Fruit fly (Drosophila melanogaster): ENCODE data around the gene Sry-delta.

The Sry-delta gene

DNA sequence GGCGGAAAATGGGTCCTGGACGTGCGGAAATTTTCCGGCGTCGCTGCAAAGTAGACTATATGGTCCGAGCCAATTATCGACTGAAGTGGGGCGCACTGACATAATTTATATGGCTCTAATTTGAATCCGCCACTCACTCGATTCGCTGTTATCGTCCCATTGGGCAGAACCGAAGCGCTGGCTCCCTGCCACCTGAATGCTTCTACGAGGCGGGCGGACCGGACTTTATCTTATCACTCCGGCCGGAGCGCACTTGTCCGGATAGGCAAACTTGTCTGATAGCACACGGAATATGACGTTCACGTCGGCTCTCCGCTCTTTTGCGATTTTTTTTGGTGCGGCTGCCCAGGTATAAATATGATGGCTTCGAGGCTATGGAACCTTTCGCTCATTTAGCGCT lies 19.4 kb downstream of the Sry-delta start:
- TF ChIP-seq CG8159 (tag; optimal IDR thresholded peaks at IDR 0.05) (no peak), EcR (GFP tag; optimal IDR thresholded peaks at IDR 0.05) (peak; percentile 1), CG9948 (tag; optimal IDR thresholded peaks at IDR 0.05) (no peak), CG8301 (tag; optimal IDR thresholded peaks at IDR 0.05) (no peak), Pif1B (GFP tag; optimal IDR thresholded peaks at IDR 0.05) (no peak)

DNA sequence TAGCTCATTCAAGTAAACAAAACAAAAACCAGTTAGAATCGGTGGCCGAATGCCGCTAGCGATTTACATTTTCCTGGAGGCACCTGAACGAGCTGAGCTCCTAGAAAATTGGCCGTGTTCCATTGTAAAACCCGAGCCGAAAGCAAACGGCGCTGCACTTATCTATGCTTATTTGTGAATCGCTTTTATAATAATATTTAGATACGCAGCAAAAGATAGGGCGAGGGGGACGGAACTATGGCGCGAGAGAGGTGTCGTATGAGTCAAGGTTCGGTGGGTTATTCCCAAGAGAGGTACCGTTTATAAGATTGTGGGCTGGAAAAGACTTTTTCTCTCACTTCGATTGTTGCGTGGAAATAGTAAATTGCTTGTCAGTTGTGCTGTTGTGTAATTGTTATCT lies 20.6 kb downstream of the Sry-delta start:
- no peak for TF ChIP-seq CG4496 (GFP tag; IDR thresholded peaks at IDR 0.05)
- no peak for TF ChIP-seq gl (tag; optimal IDR thresholded peaks at IDR 0.05)
- no peak for TF ChIP-seq CG34367 (tag; optimal IDR thresholded peaks at IDR 0.05)
- TF ChIP-seq CG9948 (tag; optimal IDR thresholded peaks at IDR 0.05): no peak
- TF ChIP-seq rn (GFP tag; IDR thresholded peaks at IDR 0.05): no peak
- no peak for TF ChIP-seq CG17806 (tag; optimal IDR thresholded peaks at IDR 0.05)
- no peak for TF ChIP-seq CG15710 (tag; optimal IDR thresholded peaks at IDR 0.05)
- TF ChIP-seq D1 (tag; optimal IDR thresholded peaks at IDR 0.05): no peak
- TF ChIP-seq Ets98B (GFP tag; IDR thresholded peaks at IDR 0.05): no peak
- no peak for TF ChIP-seq CG13204 (GFP tag; optimal IDR thresholded peaks at IDR 0.05)
- TF ChIP-seq Snoo (tag; optimal IDR thresholded peaks at IDR 0.05): no peak
- TF ChIP-seq Pif1A (GFP tag; optimal IDR thresholded peaks at IDR 0.05): no peak
- no peak for TF ChIP-seq CG8159 (tag; optimal IDR thresholded peaks at IDR 0.05)
- TF ChIP-seq CG10348 (GFP tag; IDR thresholded peaks at IDR 0.05): no peak
- no peak for TF ChIP-seq CG32121 (GFP tag; IDR thresholded peaks at IDR 0.05)

DNA sequence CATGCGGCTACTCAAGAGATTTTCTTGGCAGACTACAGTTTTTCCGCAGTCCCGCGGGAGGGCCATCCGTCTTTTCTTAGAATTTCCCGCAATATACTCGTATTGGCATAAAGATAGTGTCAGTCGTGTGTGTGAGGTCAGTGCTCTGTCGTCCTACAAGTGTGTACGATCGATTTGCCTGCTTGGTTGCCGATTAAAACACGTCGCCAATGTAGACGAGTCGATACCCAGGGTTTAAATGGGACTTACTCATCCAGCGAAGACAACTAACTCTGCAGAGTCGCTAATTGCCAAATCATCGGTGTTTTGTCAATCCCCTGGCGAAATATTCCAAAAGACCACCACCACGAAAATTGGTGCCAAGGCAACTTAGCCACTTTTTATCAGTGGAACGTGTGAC lies 22.9 kb downstream of the Sry-delta start:
- peak; percentile 83 for TF ChIP-seq EcR (GFP tag; optimal IDR thresholded peaks at IDR 0.05)
- TF ChIP-seq CG14655 (GFP tag; optimal IDR thresholded peaks at IDR 0.05): no peak
- TF ChIP-seq CG17806 (tag; optimal IDR thresholded peaks at IDR 0.05): no peak

DNA sequence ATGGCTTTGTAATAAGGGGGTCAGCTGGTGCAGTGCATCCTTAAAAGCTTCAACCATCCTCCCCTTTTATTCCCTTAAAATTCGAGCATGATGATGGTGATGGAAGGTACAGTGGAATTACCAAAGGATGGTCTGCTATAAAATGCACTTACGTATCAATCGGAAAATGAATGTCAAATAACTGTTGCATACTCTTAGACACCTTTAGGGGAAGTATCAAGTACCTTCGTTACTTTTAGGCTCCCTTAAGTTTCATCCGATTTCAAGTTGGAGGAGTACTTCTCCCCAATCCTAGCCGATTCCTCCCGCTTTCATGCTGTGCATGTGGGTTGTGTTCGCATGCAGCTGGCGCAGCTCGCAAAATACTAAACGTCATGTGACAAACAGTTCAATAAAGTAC lies 27.1 kb downstream of the Sry-delta start:
- TF ChIP-seq gl (tag; optimal IDR thresholded peaks at IDR 0.05): no peak
- no peak for TF ChIP-seq Pif1B (GFP tag; optimal IDR thresholded peaks at IDR 0.05)
- TF ChIP-seq CG32121 (GFP tag; IDR thresholded peaks at IDR 0.05): no peak
- no peak for TF ChIP-seq Pif1A (GFP tag; optimal IDR thresholded peaks at IDR 0.05)
- no peak for TF ChIP-seq CG13204 (GFP tag; optimal IDR thresholded peaks at IDR 0.05)
- no peak for TF ChIP-seq CG8159 (tag; optimal IDR thresholded peaks at IDR 0.05)
- TF ChIP-seq CG14655 (GFP tag; optimal IDR thresholded peaks at IDR 0.05): no peak
- no peak for TF ChIP-seq rn (GFP tag; IDR thresholded peaks at IDR 0.05)
- no peak for TF ChIP-seq CG10348 (GFP tag; IDR thresholded peaks at IDR 0.05)
- no peak for TF ChIP-seq CG34367 (tag; optimal IDR thresholded peaks at IDR 0.05)
- TF ChIP-seq CG17806 (tag; optimal IDR thresholded peaks at IDR 0.05): no peak
- no peak for TF ChIP-seq CG4496 (GFP tag; IDR thresholded peaks at IDR 0.05)
- no peak for TF ChIP-seq CG15710 (tag; optimal IDR thresholded peaks at IDR 0.05)
- TF ChIP-seq fd96Ca (GFP tag; IDR thresholded peaks at IDR 0.05): no peak
- no peak for TF ChIP-seq D1 (tag; optimal IDR thresholded peaks at IDR 0.05)
- no peak for TF ChIP-seq EcR (GFP tag; optimal IDR thresholded peaks at IDR 0.05)
- TF ChIP-seq CG8301 (tag; optimal IDR thresholded peaks at IDR 0.05): no peak

DNA sequence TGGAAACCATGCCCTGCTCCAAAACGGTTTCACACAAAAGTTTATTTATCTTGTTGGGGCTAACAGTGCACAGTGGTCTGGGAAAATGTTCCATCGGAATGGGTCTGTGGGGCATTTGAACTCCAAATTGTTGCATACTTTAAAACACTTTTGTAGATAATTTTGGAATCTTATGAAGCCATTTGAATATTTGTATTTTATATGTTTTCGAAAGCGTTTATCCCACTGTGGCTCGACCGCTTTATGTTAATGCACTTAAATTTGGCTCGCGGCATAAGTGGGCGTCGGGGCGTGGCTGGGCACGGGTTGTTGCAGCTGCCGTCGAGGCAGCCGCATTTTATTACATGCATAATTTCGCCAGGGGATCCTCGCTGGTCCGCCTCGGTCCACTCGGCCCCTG lies 28.7 kb downstream of the Sry-delta start:
- no peak for TF ChIP-seq Pif1A (GFP tag; optimal IDR thresholded peaks at IDR 0.05)
- TF ChIP-seq CG8301 (tag; optimal IDR thresholded peaks at IDR 0.05): peak; percentile 1
- no peak for TF ChIP-seq CG13204 (GFP tag; optimal IDR thresholded peaks at IDR 0.05)
- TF ChIP-seq CG12605 (GFP tag; IDR thresholded peaks at IDR 0.05): peak; percentile 44; the same call in 1 of the 2 replicates
- TF ChIP-seq Pif1B (GFP tag; optimal IDR thresholded peaks at IDR 0.05): peak; percentile 34
- TF ChIP-seq Ets98B (GFP tag; IDR thresholded peaks at IDR 0.05): peak; percentile 44; the same call in 1 of the 2 replicates
- TF ChIP-seq CG32121 (GFP tag; IDR thresholded peaks at IDR 0.05): 0 out of 2 replicates have a peak, but pooled peaks have one; percentile 25
- TF ChIP-seq EcR (GFP tag; optimal IDR thresholded peaks at IDR 0.05): no peak
- no peak for TF ChIP-seq gl (tag; optimal IDR thresholded peaks at IDR 0.05)
- TF ChIP-seq fd96Ca (GFP tag; IDR thresholded peaks at IDR 0.05): peak; percentile 49; the same call in 1 of the 3 replicates
- no peak for TF ChIP-seq CG9948 (tag; optimal IDR thresholded peaks at IDR 0.05)
- TF ChIP-seq CG10348 (GFP tag; IDR thresholded peaks at IDR 0.05): no peak
- TF ChIP-seq CG15710 (tag; optimal IDR thresholded peaks at IDR 0.05): no peak
- peak; percentile 11 for TF ChIP-seq CG14655 (GFP tag; optimal IDR thresholded peaks at IDR 0.05)
- TF ChIP-seq CG34367 (tag; optimal IDR thresholded peaks at IDR 0.05): no peak
- TF ChIP-seq D1 (tag; optimal IDR thresholded peaks at IDR 0.05): no peak
- TF ChIP-seq CG4496 (GFP tag; IDR thresholded peaks at IDR 0.05): peak; percentile 72

DNA sequence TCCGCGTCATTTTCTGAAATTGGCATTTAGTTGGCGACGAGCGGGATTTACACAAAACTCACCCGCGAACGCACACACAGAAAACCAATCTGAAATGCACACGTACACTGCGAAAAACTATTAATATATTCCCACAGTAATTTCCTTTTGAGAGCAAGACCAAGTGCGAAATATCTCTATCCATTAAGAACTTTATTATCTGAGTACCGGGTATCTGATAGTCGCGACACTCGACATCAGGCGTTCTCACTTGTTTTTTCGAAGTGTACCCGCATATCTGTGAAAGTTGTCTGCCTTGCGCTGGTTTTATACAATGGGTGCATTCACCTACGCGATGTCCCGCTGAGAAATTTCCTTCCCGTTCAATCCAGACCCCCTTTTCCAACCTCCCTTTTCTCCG lies 32.9 kb downstream of the Sry-delta start:
- TF ChIP-seq CG13204 (GFP tag; optimal IDR thresholded peaks at IDR 0.05) (no peak), CG32121 (GFP tag; IDR thresholded peaks at IDR 0.05) (no peak), CG12605 (GFP tag; IDR thresholded peaks at IDR 0.05) (no peak), Pif1A (GFP tag; optimal IDR thresholded peaks at IDR 0.05) (peak; percentile 17), Ets98B (GFP tag; IDR thresholded peaks at IDR 0.05) (peak; percentile 52), EcR (GFP tag; optimal IDR thresholded peaks at IDR 0.05) (peak; percentile 53), rn (GFP tag; IDR thresholded peaks at IDR 0.05) (no peak), CG34367 (tag; optimal IDR thresholded peaks at IDR 0.05) (peak; percentile 53), CG9948 (tag; optimal IDR thresholded peaks at IDR 0.05) (peak; percentile 56), CG4496 (GFP tag; IDR thresholded peaks at IDR 0.05) (peak; percentile 63; the same call in 1 of the 3 replicates), fd96Ca (GFP tag; IDR thresholded peaks at IDR 0.05) (peak; percentile 82), Pif1B (GFP tag; optimal IDR thresholded peaks at IDR 0.05) (no peak), CG17806 (tag; optimal IDR thresholded peaks at IDR 0.05) (peak; percentile 51), CG8159 (tag; optimal IDR thresholded peaks at IDR 0.05) (peak; percentile 57), CG10348 (GFP tag; IDR thresholded peaks at IDR 0.05) (no peak; the same call in 1 of the 2 replicates), gl (tag; optimal IDR thresholded peaks at IDR 0.05) (no peak), CG15710 (tag; optimal IDR thresholded peaks at IDR 0.05) (peak; percentile 66), CG14655 (GFP tag; optimal IDR thresholded peaks at IDR 0.05) (peak; percentile 72), CG8301 (tag; optimal IDR thresholded peaks at IDR 0.05) (peak; percentile 69), D1 (tag; optimal IDR thresholded peaks at IDR 0.05) (no peak), Snoo (tag; optimal IDR thresholded peaks at IDR 0.05) (peak; percentile 56)

All from whole organism, pupa.